Fruit fly (Drosophila melanogaster) whole organism, prepupa: ENCODE results near the gene Targ2.
A peak's percentile ranks its signal among the peaks of the same experiment; 100 is the strongest.

Source experiments
- Blimp-1 ChIP-seq: fragments of 200-800 bp; sonication (Bioruptor generic); optimal IDR thresholded peaks from 3 replicates; lab custom pipeline; 2017; ENCODE audit warnings: missing biosample characterization, missing genetic modification characterization, mild to moderate bottlenecking, moderate library complexity, missing genetic modification reagents
- CG10631 ChIP-seq: fragments of 200-800 bp; sonication (Bioruptor generic); optimal IDR thresholded peaks from 2 replicates; lab custom pipeline; 2016; ENCODE audit warnings: missing biosample characterization, missing genetic modification characterization
- CG11294 ChIP-seq: fragments of 200-800 bp; sonication (Bioruptor generic); IDR thresholded peaks from 2 replicates; pipeline ENCODE4 v1.3.6; 2022; ENCODE audit warnings: missing biosample characterization, missing genetic modification characterization
- CG15336 ChIP-seq: fragments of 200-800 bp; sonication (Bioruptor generic); IDR thresholded peaks from 2 replicates; pipeline ENCODE4 v1.3.6; 2022; ENCODE audit warnings: missing biosample characterization, missing genetic modification characterization
- CG1621 ChIP-seq: fragments of 200-800 bp; sonication (Bioruptor generic); optimal IDR thresholded peaks from 3 replicates; lab custom pipeline; 2018; ENCODE audit warnings: missing biosample characterization, mild to moderate bottlenecking, missing genetic modification characterization
- CG16779 ChIP-seq: fragments of 200-800 bp; sonication (Bioruptor generic); optimal IDR thresholded peaks from 3 replicates; lab custom pipeline; 2017; ENCODE audit warnings: missing biosample characterization, mild to moderate bottlenecking, missing genetic modification characterization
- CG31627 ChIP-seq: fragments of 200-800 bp; sonication (Bioruptor generic); optimal IDR thresholded peaks from 3 replicates; lab custom pipeline; 2016; ENCODE audit warnings: missing biosample characterization, missing genetic modification characterization
- CG32006 ChIP-seq: fragments of 200-800 bp; sonication (Bioruptor generic); optimal IDR thresholded peaks from 3 replicates; lab custom pipeline; 2017; ENCODE audit warnings: missing biosample characterization, mild to moderate bottlenecking, missing genetic modification characterization
- CG34406 ChIP-seq: fragments of 200-800 bp; sonication (Bioruptor generic); optimal IDR thresholded peaks from 3 replicates; lab custom pipeline; 2016; ENCODE audit warnings: missing biosample characterization, missing genetic modification characterization
- CG3919 ChIP-seq: fragments of 200-800 bp; sonication (Bioruptor generic); optimal IDR thresholded peaks from 3 replicates; lab custom pipeline; 2016; ENCODE audit warnings: missing biosample characterization, missing genetic modification characterization
- CG6163 ChIP-seq: fragments of 200-800 bp; sonication (Bioruptor generic); IDR thresholded peaks from 3 replicates; pipeline ENCODE4 v1.3.6; 2022; ENCODE audit warnings: missing biosample characterization, missing genetic modification characterization
- CG6276 ChIP-seq: fragments of 200-800 bp; sonication (Bioruptor generic); optimal IDR thresholded peaks from 2 replicates; lab custom pipeline; 2017; ENCODE audit warnings: missing biosample characterization, mild to moderate bottlenecking, missing genetic modification characterization
- CG6792 ChIP-seq: fragments of 200-800 bp; sonication (Bioruptor generic); optimal IDR thresholded peaks from 3 replicates; lab custom pipeline; 2016; ENCODE audit warnings: missing biosample characterization, missing genetic modification characterization
- CG6808 ChIP-seq: fragments of 200-800 bp; sonication (Bioruptor generic); optimal IDR thresholded peaks from 3 replicates; lab custom pipeline; 2017; ENCODE audit warnings: missing biosample characterization, missing genetic modification characterization, mild to moderate bottlenecking, moderate library complexity, missing genetic modification reagents
- CG6854 ChIP-seq: fragments of 200-800 bp; sonication (Bioruptor generic); optimal IDR thresholded peaks from 2 replicates; lab custom pipeline; 2017; ENCODE audit warnings: missing biosample characterization, mild to moderate bottlenecking, missing genetic modification characterization
- CG7368 ChIP-seq: fragments of 200-800 bp; sonication (Bioruptor generic); optimal IDR thresholded peaks from 3 replicates; lab custom pipeline; 2016; ENCODE audit warnings: missing biosample characterization, missing genetic modification characterization
- CG8119 ChIP-seq: fragments of 200-800 bp; sonication (Bioruptor generic); IDR thresholded peaks from 3 replicates; pipeline ENCODE4 v1.3.6; 2022; ENCODE audit warnings: missing biosample characterization, missing genetic modification characterization
- CG9139 ChIP-seq: fragments of 200-800 bp; sonication (Bioruptor generic); optimal IDR thresholded peaks from 3 replicates; lab custom pipeline; 2017; ENCODE audit warnings: missing biosample characterization, mild to moderate bottlenecking, missing genetic modification characterization
- Eip75B ChIP-seq: fragments of 200-800 bp; sonication (Bioruptor generic); optimal IDR thresholded peaks from 3 replicates; lab custom pipeline; 2016; ENCODE audit warnings: missing biosample characterization, missing genetic modification characterization
- Eip78C ChIP-seq: fragments of 200-800 bp; sonication (Bioruptor generic); peaks from one replicate; lab custom pipeline; 2016; ENCODE audit warnings: missing biosample characterization, missing genetic modification characterization
- Eip93F ChIP-seq: fragments of 200-800 bp; sonication (Bioruptor generic); optimal IDR thresholded peaks from 2 replicates; lab custom pipeline; 2016; ENCODE audit warnings: missing biosample characterization, mild to moderate bottlenecking, missing genetic modification characterization
- Ets21C ChIP-seq: fragments of 200-800 bp; sonication (Bioruptor generic); optimal IDR thresholded peaks from 3 replicates; lab custom pipeline; 2016; ENCODE audit warnings: missing biosample characterization, missing genetic modification characterization
- Ets96B ChIP-seq: fragments of 200-800 bp; optimal IDR thresholded peaks from 2 replicates; lab custom pipeline; 2019; ENCODE audit warnings: missing biosample characterization, mild to moderate bottlenecking, missing genetic modification characterization, moderate library complexity
- Gug ChIP-seq: fragments of 200-800 bp; sonication (Bioruptor generic); IDR thresholded peaks from 2 replicates; pipeline ENCODE4 v1.3.6; 2022; ENCODE audit warnings: missing biosample characterization, missing genetic modification characterization
- Hr38 ChIP-seq: sonication (Bioruptor generic); optimal IDR thresholded peaks from 2 replicates; lab custom pipeline; 2016; ENCODE audit warnings: missing biosample characterization, missing genetic modification characterization
- Hr4 ChIP-seq: fragments of 200-800 bp; sonication (Bioruptor generic); optimal IDR thresholded peaks from 3 replicates; lab custom pipeline; 2016; ENCODE audit warnings: missing biosample characterization, missing genetic modification characterization
- Lpt ChIP-seq: fragments of 200-800 bp; sonication (Bioruptor generic); optimal IDR thresholded peaks from 3 replicates; lab custom pipeline; 2016; ENCODE audit warnings: missing biosample characterization, missing genetic modification characterization
- OdsH ChIP-seq: fragments of 200-800 bp; sonication (Bioruptor generic); optimal IDR thresholded peaks from 3 replicates; lab custom pipeline; 2016; ENCODE audit warnings: missing biosample characterization, missing genetic modification characterization
- Sox102F ChIP-seq: fragments of 200-800 bp; sonication (Bioruptor generic); optimal IDR thresholded peaks from 2 replicates; lab custom pipeline; 2016; ENCODE audit warnings: missing biosample characterization, mild to moderate bottlenecking, missing genetic modification characterization
- Sox14 ChIP-seq: fragments of 200-800 bp; sonication (Bioruptor generic); optimal IDR thresholded peaks from 3 replicates; lab custom pipeline; 2016; ENCODE audit warnings: missing biosample characterization, missing genetic modification characterization
- achi ChIP-seq: fragments of 200-800 bp; sonication (Bioruptor generic); optimal IDR thresholded peaks from 3 replicates; lab custom pipeline; 2016; ENCODE audit warnings: missing biosample characterization, missing genetic modification characterization
- acj6 ChIP-seq: fragments of 200-800 bp; sonication (Bioruptor generic); optimal IDR thresholded peaks from 3 replicates; lab custom pipeline; 2016; ENCODE audit warnings: missing biosample characterization, missing genetic modification characterization
- dac ChIP-seq: fragments of 200-800 bp; sonication (Bioruptor generic); optimal IDR thresholded peaks from 2 replicates; lab custom pipeline; 2017; ENCODE audit warnings: missing biosample characterization, mild to moderate bottlenecking, missing genetic modification characterization
- dsx ChIP-seq: fragments of 200-800 bp; optimal IDR thresholded peaks from 3 replicates; lab custom pipeline; 2019; ENCODE audit warnings: missing biosample characterization, mild to moderate bottlenecking, missing genetic modification characterization, moderate library complexity; ENCODE audit not compliant: poor library complexity, severe bottlenecking
- eg ChIP-seq: fragments of 200-800 bp; sonication (Bioruptor generic); IDR thresholded peaks from 3 replicates; pipeline ENCODE4 v1.3.6; 2022; ENCODE audit warnings: missing biosample characterization, missing genetic modification characterization
- fd85E ChIP-seq: fragments of 200-800 bp; sonication (Bioruptor generic); optimal IDR thresholded peaks from 3 replicates; lab custom pipeline; 2016; ENCODE audit warnings: missing biosample characterization, missing genetic modification characterization
- fkh ChIP-seq: fragments of 200-800 bp; sonication (Bioruptor generic); optimal IDR thresholded peaks from 3 replicates; lab custom pipeline; 2017; ENCODE audit warnings: missing biosample characterization, mild to moderate bottlenecking, missing genetic modification characterization, moderate library complexity
- lz ChIP-seq: fragments of 200-800 bp; sonication (Bioruptor generic); optimal IDR thresholded peaks from 3 replicates; lab custom pipeline; 2016; ENCODE audit warnings: missing biosample characterization, missing genetic modification characterization
- net ChIP-seq: fragments of 200-800 bp; sonication (Bioruptor generic); optimal IDR thresholded peaks from 3 replicates; lab custom pipeline; 2016; ENCODE audit warnings: missing biosample characterization, missing genetic modification characterization
- pdm3 ChIP-seq: fragments of 200-800 bp; sonication (Bioruptor generic); optimal IDR thresholded peaks from 3 replicates; lab custom pipeline; 2016; ENCODE audit warnings: missing biosample characterization, missing genetic modification characterization
- salr ChIP-seq, 2 experiments: fragments of 200-800 bp; sonication (Bioruptor generic); optimal IDR thresholded peaks; 3 replicates each; lab custom pipeline; 2016 to 2018; ENCODE audit warnings: missing biosample characterization in 2 of 2, missing genetic modification characterization in 2 of 2, mild to moderate bottlenecking in 1 of 2
- svp ChIP-seq: fragments of 200-800 bp; sonication (Bioruptor generic); peaks from one replicate; lab custom pipeline; 2016; ENCODE audit warnings: missing biosample characterization, missing genetic modification characterization

The Targ2 gene

DNA sequence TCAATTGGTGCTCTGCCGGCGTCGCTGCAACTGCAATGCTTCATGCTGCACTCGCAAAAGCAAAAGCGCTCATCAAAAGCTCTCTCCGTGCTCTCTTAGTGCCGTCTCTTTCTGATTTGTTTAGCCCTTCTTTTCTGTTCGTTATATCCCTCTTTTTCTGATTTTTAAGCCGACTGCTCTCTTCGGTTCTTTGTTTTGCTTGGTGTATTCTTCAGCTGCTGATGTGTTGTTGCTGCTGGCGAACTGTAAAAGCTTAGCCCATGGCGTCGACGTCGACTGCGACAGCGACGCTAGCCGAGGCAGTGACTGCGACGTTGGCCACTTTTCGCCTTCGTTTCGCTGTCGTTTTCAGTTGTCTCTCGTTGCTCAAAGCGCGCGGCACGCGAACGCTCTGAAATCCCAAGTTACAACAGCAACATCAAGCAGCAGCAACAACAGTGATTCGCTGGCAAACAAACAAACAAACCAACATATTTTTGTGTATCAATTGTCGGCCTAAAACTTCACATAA lies 37.0 kb upstream of the Targ2 start (continued):
- TF ChIP-seq Blimp-1 (GFP tag; lab: Kevin White, UChicago) = peak; percentile 87
- peak; percentile 58 for TF ChIP-seq fkh (GFP tag; lab: Kevin White, UChicago)
- TF ChIP-seq Eip75B (GFP tag; lab: Kevin White, UChicago) = peak; percentile 41
- no peak for TF ChIP-seq CG6792 (GFP tag; lab: Kevin White, UChicago)
- peak; percentile 64 for TF ChIP-seq CG15336 (GFP tag; lab: Robert Waterston, UW)
- peak; percentile 0 for TF ChIP-seq fd85E
- TF ChIP-seq lz (GFP tag; lab: Kevin White, UChicago) = peak; percentile 25
- TF ChIP-seq Eip93F (GFP tag; lab: Kevin White, UChicago) = peak; percentile 24
- TF ChIP-seq Ets96B (tag; lab: Kevin White, UChicago) = no peak
- TF ChIP-seq CG31627 (GFP tag; lab: Kevin White, UChicago) = no peak
- peak; percentile 61 for TF ChIP-seq Sox102F (GFP tag; lab: Kevin White, UChicago)
- TF ChIP-seq CG3919 (GFP tag; lab: Kevin White, UChicago) = peak; percentile 47
- TF ChIP-seq salr (GFP tag; optimal IDR thresholded peaks at IDR 0.05; lab: Kevin White, UChicago) = no peak
- peak; percentile 22 for TF ChIP-seq dsx (GFP tag; lab: Kevin White, UChicago)
- TF ChIP-seq CG10631 (GFP tag; lab: Kevin White, UChicago) = no peak
- TF ChIP-seq Lpt (GFP tag; lab: Kevin White, UChicago) = peak; percentile 7
- no peak for TF ChIP-seq CG6808 (GFP tag; lab: Kevin White, UChicago)
- TF ChIP-seq, all 60 proteins: peak for 24

DNA sequence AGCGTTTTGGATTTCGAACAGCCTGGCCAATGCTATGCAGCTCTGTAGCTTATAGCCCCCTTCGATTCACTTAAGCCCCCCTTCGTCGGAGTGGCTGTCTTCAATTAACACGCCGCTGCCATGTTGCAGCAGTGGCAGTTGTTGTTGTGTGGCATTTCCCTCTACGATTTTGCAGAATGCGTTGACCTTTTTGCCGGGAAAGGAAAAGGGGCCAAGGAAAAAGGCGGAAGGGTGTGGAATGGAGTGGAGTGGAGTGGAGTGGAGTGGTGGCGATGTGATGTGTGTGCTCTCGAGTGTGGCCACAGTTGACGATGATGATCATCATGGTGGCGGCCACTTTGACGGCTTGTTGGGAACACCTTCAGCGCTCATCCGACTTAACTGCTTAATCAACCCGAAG lies 35.3 kb upstream of the Targ2 start:
- TF ChIP-seq CG6854 (GFP tag; lab: Kevin White, UChicago) (no peak), svp (peak; percentile 30), CG9139 (GFP tag; lab: Kevin White, UChicago) (no peak), dac (GFP tag; lab: Kevin White, UChicago) (no peak), CG6808 (GFP tag; lab: Kevin White, UChicago) (no peak), Eip93F (GFP tag; lab: Kevin White, UChicago) (no peak), Eip78C (GFP tag; lab: Kevin White, UChicago) (peak; percentile 4), acj6 (GFP tag; lab: Kevin White, UChicago) (no peak), CG7368 (GFP tag; lab: Kevin White, UChicago) (no peak), CG16779 (no peak)

DNA sequence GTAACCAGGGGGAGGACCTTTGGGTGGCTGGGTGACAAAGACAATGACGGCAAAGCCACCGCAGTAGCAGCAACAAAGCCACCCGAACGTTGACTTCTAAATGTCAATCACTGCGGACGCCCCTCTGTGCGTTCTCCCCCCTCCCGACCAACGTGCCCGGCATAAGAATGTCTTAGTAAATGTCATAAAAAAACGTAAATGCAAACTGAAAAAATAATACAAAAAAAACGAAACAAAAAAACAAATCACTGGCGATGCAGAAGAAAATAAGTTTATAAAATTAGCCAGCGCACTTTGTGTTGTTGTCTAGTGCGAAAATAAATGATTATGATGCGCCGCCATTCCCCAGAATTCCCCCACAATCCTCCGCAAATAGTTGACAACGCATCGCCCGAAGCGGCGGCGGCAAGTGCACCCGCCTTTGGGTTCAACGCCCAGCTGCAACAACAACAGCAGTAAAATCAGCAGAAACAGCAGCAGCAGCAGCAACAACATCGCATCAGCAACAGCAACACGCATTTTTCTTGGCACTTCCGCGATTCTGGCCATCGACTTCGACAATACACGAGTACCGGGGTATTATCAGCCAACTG lies 34.0 kb upstream of the Targ2 start:
- peak; percentile 69; the same call in 1 of the 3 replicates for TF ChIP-seq CG6163
- TF ChIP-seq Eip78C (GFP tag; lab: Kevin White, UChicago) = peak; percentile 83
- TF ChIP-seq salr (GFP tag; optimal IDR thresholded peaks at IDR 0.05; lab: Kevin White, UChicago) = peak in 1 of 2 experiments; percentile 70
- peak; percentile 6 for TF ChIP-seq CG6808 (GFP tag; lab: Kevin White, UChicago)
- TF ChIP-seq dac (GFP tag; lab: Kevin White, UChicago) = no peak
- TF ChIP-seq CG1621 = no peak
- peak; percentile 38 for TF ChIP-seq Sox14 (GFP tag; lab: Kevin White, UChicago)
- TF ChIP-seq pdm3 (GFP tag; lab: Kevin White, UChicago) = no peak
- peak; percentile 83 for TF ChIP-seq CG15336 (GFP tag; lab: Robert Waterston, UW)
- peak; percentile 21; the same call in 1 of the 2 replicates for TF ChIP-seq Gug (GFP tag; lab: Robert Waterston, UW)
- TF ChIP-seq CG32006 (GFP tag; lab: Kevin White, UChicago) = peak; percentile 73
- TF ChIP-seq Lpt (GFP tag; lab: Kevin White, UChicago) = peak; percentile 75
- TF ChIP-seq CG8119 (GFP tag; lab: Robert Waterston, UW) = peak; percentile 85
- TF ChIP-seq CG11294 (GFP tag; lab: Robert Waterston, UW) = 0 out of 2 replicates have a peak, but pooled peaks have one; percentile 17
- TF ChIP-seq eg (GFP tag; lab: Robert Waterston, UW) = peak; percentile 90
- peak; percentile 36 for TF ChIP-seq net (GFP tag; lab: Kevin White, UChicago)
- peak; percentile 26 for TF ChIP-seq CG3919 (GFP tag; lab: Kevin White, UChicago)
- TF ChIP-seq CG6276 (GFP tag; lab: Kevin White, UChicago) = peak; percentile 95
- peak; percentile 4 for TF ChIP-seq achi
- TF ChIP-seq OdsH = peak; percentile 12
- peak; percentile 48 for TF ChIP-seq CG16779
- TF ChIP-seq CG34406 = no peak
- peak; percentile 43 for TF ChIP-seq Hr4 (GFP tag; lab: Kevin White, UChicago)
- no peak for TF ChIP-seq Ets21C (GFP tag; lab: Kevin White, UChicago)
- no peak for TF ChIP-seq Hr38 (GFP tag; lab: Kevin White, UChicago)
